Worm (Caenorhabditis elegans) whole organism, young adult: ENCODE measurements around the gene F28F8.9.

ENCODE experiments used
- F55B11.4 ChIP-seq: sonication (generic microtip); optimal IDR thresholded peaks from 2 replicates; lab custom pipeline; 2016; ENCODE audit warnings: missing compliant biosample characterization, missing genetic modification characterization, borderline replicate concordance; ENCODE audit not compliant: insufficient read depth
- chd-7 ChIP-seq: sonication (generic microtip); optimal IDR thresholded peaks from 2 replicates; lab custom pipeline; 2016; ENCODE audit warnings: mild to moderate bottlenecking, missing genetic modification characterization, moderate library complexity, missing compliant biosample characterization
- him-1 ChIP-seq: sonication (generic microtip); optimal IDR thresholded peaks from 2 replicates; lab custom pipeline; 2016; ENCODE audit warnings: missing genotype, missing genetic modification reagents, missing genetic modification characterization, missing compliant biosample characterization
- pbrm-1 ChIP-seq: fragments of 200-800 bp; sonication (Bioruptor generic); IDR thresholded peaks from 2 replicates; pipeline ENCODE4 v1.3.6; 2022; ENCODE audit warnings: missing genetic modification reagents, missing genetic modification characterization, missing compliant biosample characterization
- unc-62 ChIP-seq: fragments of 150-350 bp; optimal IDR thresholded peaks from 2 replicates; lab custom pipeline; 2014; ENCODE audit warnings: missing biosample characterization, missing genetic modification reagents, missing genetic modification characterization

- TF ChIP-seq him-1 (tag; lab: Kevin White, UChicago) = no peak
- no peak for TF ChIP-seq pbrm-1
- no peak for TF ChIP-seq chd-7 (tag; lab: Kevin White, UChicago)
- no peak for TF ChIP-seq unc-62
- no peak for TF ChIP-seq F55B11.4 (tag; lab: Kevin White, UChicago)
Observed at ce11 chrV:15550408-15550807, 28.1 kb downstream of the F28F8.9 start.
